Fruit fly (Drosophila melanogaster): ENCODE data around the gene Hsp67Bc.

The Hsp67Bc gene

dm6 chr3L:9398435-9398981 is 26.2 kb upstream of the Hsp67Bc start (continued):
- TF ChIP-seq CG12155 (GFP tag; optimal IDR thresholded peaks at IDR 0.05) (no peak), Xbp1 (GFP tag; optimal IDR thresholded peaks at IDR 0.05) (no peak), CG13894 (tag; optimal IDR thresholded peaks at IDR 0.05) (no peak), ems (GFP tag; optimal IDR thresholded peaks at IDR 0.05) (no peak), kay (GFP tag; optimal IDR thresholded peaks at IDR 0.05) (no peak), CG9932 (GFP tag; IDR thresholded peaks at IDR 0.05) (no peak), Atf-2 (GFP tag; optimal IDR thresholded peaks at IDR 0.05) (no peak), chif (GFP tag; optimal IDR thresholded peaks at IDR 0.05) (no peak), cas (GFP tag; IDR thresholded peaks at IDR 0.05) (no peak), zen (tag; optimal IDR thresholded peaks at IDR 0.05) (no peak), phol (tag; optimal IDR thresholded peaks at IDR 0.05) (peak; percentile 4), corto (GFP tag; optimal IDR thresholded peaks at IDR 0.05) (no peak), usp (GFP tag; optimal IDR thresholded peaks at IDR 0.05) (no peak), CG42726 (GFP tag; IDR thresholded peaks at IDR 0.05; ENCODE audit: partially characterized antibody) (no peak), gce (GFP tag; IDR thresholded peaks at IDR 0.05) (no peak), Gug (GFP tag; IDR thresholded peaks at IDR 0.05) (0 out of 4 replicates have a peak, but pooled peaks have one; percentile 18), NK7.1 (GFP tag; optimal IDR thresholded peaks at IDR 0.05) (no peak), CG10959 (GFP tag; IDR thresholded peaks at IDR 0.05) (no peak), Stat92E (GFP tag; optimal IDR thresholded peaks at IDR 0.05) (no peak), PHDP (tag; optimal IDR thresholded peaks at IDR 0.05) (no peak), HLH4C (GFP tag; IDR thresholded peaks at IDR 0.05; ENCODE audit: partially characterized antibody) (no peak), HmgZ (tag; optimal IDR thresholded peaks at IDR 0.05) (no peak), Fer1 (GFP tag; optimal IDR thresholded peaks at IDR 0.05) (no peak), CG3065 (GFP tag; optimal IDR thresholded peaks at IDR 0.05) (no peak), dimm (GFP tag; IDR thresholded peaks at IDR 0.05) (no peak), Bgb (GFP tag; IDR thresholded peaks at IDR 0.05; ENCODE audit: partially characterized antibody) (no peak), bab2 (GFP tag; optimal IDR thresholded peaks at IDR 0.05) (no peak), CG30020 (tag; optimal IDR thresholded peaks at IDR 0.05) (no peak), Hr39 (optimal IDR thresholded peaks at IDR 0.05) (no peak), CG10366 (GFP tag; IDR thresholded peaks at IDR 0.05) (no peak), tin (GFP tag; optimal IDR thresholded peaks at IDR 0.05) (no peak), HHEX (GFP tag; optimal IDR thresholded peaks at IDR 0.05) (peak; percentile 16), en (GFP tag; optimal IDR thresholded peaks at IDR 0.05) (no peak), CG18764 (GFP tag; optimal IDR thresholded peaks at IDR 0.05) (no peak), insv (GFP tag; optimal IDR thresholded peaks at IDR 0.05) (no peak), CG9609 (GFP tag; optimal IDR thresholded peaks at IDR 0.05) (no peak), Opbp (GFP tag; IDR thresholded peaks at IDR 0.05; ENCODE audit: partially characterized antibody) (0 out of 3 replicates have a peak, but pooled peaks have one; percentile 13), CG14667 (GFP tag; IDR thresholded peaks at IDR 0.05) (no peak), Hmr (GFP tag; optimal IDR thresholded peaks at IDR 0.05) (no peak), Doc2 (GFP tag; IDR thresholded peaks at IDR 0.05) (no peak), pb (GFP tag; optimal IDR thresholded peaks at IDR 0.05) (no peak), CG11093 (GFP tag; IDR thresholded peaks at IDR 0.05) (no peak), Awh (GFP tag; IDR thresholded peaks at IDR 0.05) (no peak), CG14860 (GFP tag; IDR thresholded peaks at IDR 0.05; ENCODE audit: partially characterized antibody) (no peak), dati (GFP tag; IDR thresholded peaks at IDR 0.05) (no peak), CG2889 (GFP tag; IDR thresholded peaks at IDR 0.05) (no peak), Ssrp (tag; optimal IDR thresholded peaks at IDR 0.05) (no peak), Sry-β (GFP tag; optimal IDR thresholded peaks at IDR 0.05) (no peak), ind (GFP tag; optimal IDR thresholded peaks at IDR 0.05) (no peak), p53 (GFP tag; optimal IDR thresholded peaks at IDR 0.05) (no peak), CG14710 (tag; optimal IDR thresholded peaks at IDR 0.05) (no peak)

Data from whole organism, embryonic.